Fruit fly (Drosophila melanogaster) whole organism, embryonic: ENCODE results near the gene CG6938.
A peak's percentile ranks its signal among the peaks of the same experiment; 100 is the strongest.

ENCODE experiments used
- Antp ChIP-seq: fragments of 200-800 bp; sonication (Bioruptor generic); optimal IDR thresholded peaks from 3 replicates; lab custom pipeline; 2016; ENCODE audit warnings: missing biosample characterization, missing genetic modification characterization
- Atf3 ChIP-seq: fragments of 200-800 bp; sonication (Bioruptor generic); optimal IDR thresholded peaks from 3 replicates; lab custom pipeline; 2016; ENCODE audit warnings: missing biosample characterization, missing genetic modification characterization
- Awh ChIP-seq: fragments of 200-800 bp; sonication (Bioruptor generic); IDR thresholded peaks from 2 replicates; pipeline ENCODE4, ENCODE4 v1.3.6; 2022; ENCODE audit warnings: missing biosample characterization, missing genetic modification characterization
- Bteb2 ChIP-seq: fragments of 200-800 bp; sonication (Bioruptor generic); optimal IDR thresholded peaks from 2 replicates; lab custom pipeline; 2016; ENCODE audit warnings: missing biosample characterization, missing genetic modification characterization
- CG10267 ChIP-seq: fragments of 200-800 bp; sonication (Bioruptor generic); optimal IDR thresholded peaks from 2 replicates; lab custom pipeline; 2018; ENCODE audit warnings: missing biosample characterization, mild to moderate bottlenecking, missing genetic modification characterization, moderate library complexity
- CG10321 ChIP-seq: fragments of 200-800 bp; sonication (Bioruptor generic); IDR thresholded peaks from 2 replicates; pipeline ENCODE4 v1.3.6; 2022; ENCODE audit warnings: missing biosample characterization, missing genetic modification characterization
- CG10462 ChIP-seq: fragments of 200-800 bp; sonication (Bioruptor generic); optimal IDR thresholded peaks from 2 replicates; lab custom pipeline; 2016; ENCODE audit warnings: missing biosample characterization, missing genetic modification characterization
- CG10979 ChIP-seq: fragments of 200-800 bp; sonication (Bioruptor generic); optimal IDR thresholded peaks from 2 replicates; lab custom pipeline; 2018; ENCODE audit warnings: missing biosample characterization, mild to moderate bottlenecking, missing genetic modification characterization, moderate library complexity
- CG12104 ChIP-seq: fragments of 200-800 bp; sonication (Bioruptor generic); optimal IDR thresholded peaks from 3 replicates; lab custom pipeline; 2016; ENCODE audit warnings: missing biosample characterization, missing genetic modification characterization
- CG12769 ChIP-seq: fragments of 200-800 bp; sonication (Bioruptor generic); optimal IDR thresholded peaks from 2 replicates; lab custom pipeline; 2019; ENCODE audit warnings: missing biosample characterization, mild to moderate bottlenecking, missing genetic modification characterization, moderate library complexity
- CG12942 ChIP-seq: fragments of 200-800 bp; sonication (Bioruptor generic); optimal IDR thresholded peaks from 3 replicates; lab custom pipeline; 2016; ENCODE audit warnings: missing biosample characterization, missing genetic modification characterization
- CG15479 ChIP-seq: fragments of 200-800 bp; sonication (Bioruptor generic); optimal IDR thresholded peaks from 3 replicates; lab custom pipeline; 2019; ENCODE audit warnings: missing biosample characterization, mild to moderate bottlenecking, missing genetic modification characterization, moderate library complexity
- CG1602 ChIP-seq: fragments of 200-800 bp; sonication (Bioruptor generic); optimal IDR thresholded peaks from 3 replicates; lab custom pipeline; 2016; ENCODE audit warnings: missing biosample characterization, missing genetic modification characterization
- CG17568 ChIP-seq: fragments of 200-800 bp; sonication (Bioruptor generic); optimal IDR thresholded peaks from 2 replicates; lab custom pipeline; 2018; ENCODE audit warnings: missing biosample characterization, mild to moderate bottlenecking, missing genetic modification characterization, moderate library complexity
- CG17912 ChIP-seq: fragments of 200-800 bp; sonication (Bioruptor generic); optimal IDR thresholded peaks from 2 replicates; lab custom pipeline; 2018; ENCODE audit warnings: missing biosample characterization, mild to moderate bottlenecking, missing genetic modification characterization
- CG18599 ChIP-seq: fragments of 200-800 bp; sonication (Bioruptor generic); optimal IDR thresholded peaks from 3 replicates; lab custom pipeline; 2017; ENCODE audit warnings: missing biosample characterization, missing genetic modification characterization, mild to moderate bottlenecking, moderate library complexity, missing genetic modification reagents
- CG31441 ChIP-seq: fragments of 200-800 bp; sonication (Bioruptor generic); IDR thresholded peaks from 2 replicates; pipeline ENCODE4 v1.3.6; 2022; ENCODE audit warnings: missing biosample characterization, missing genetic modification characterization
- CG3407 ChIP-seq: fragments of 200-800 bp; sonication (Bioruptor generic); optimal IDR thresholded peaks from 2 replicates; lab custom pipeline; 2018; ENCODE audit warnings: missing biosample characterization, mild to moderate bottlenecking, missing genetic modification characterization
- CG5953 ChIP-seq: fragments of 200-800 bp; sonication (Bioruptor generic); IDR thresholded peaks from 2 replicates; pipeline ENCODE4 v1.3.6; 2022; ENCODE audit warnings: missing biosample characterization, missing genetic modification characterization
- CG8765 ChIP-seq: fragments of 200-800 bp; sonication (Bioruptor generic); IDR thresholded peaks from 2 replicates; pipeline ENCODE4 v1.3.6; 2022; ENCODE audit warnings: missing biosample characterization, missing genetic modification characterization
- CG9727 ChIP-seq: fragments of 200-800 bp; sonication (Bioruptor generic); optimal IDR thresholded peaks from 3 replicates; lab custom pipeline; 2017; ENCODE audit warnings: missing biosample characterization, mild to moderate bottlenecking, missing genetic modification characterization
- CkIIα-i1 ChIP-seq: fragments of 200-800 bp; sonication (Bioruptor generic); IDR thresholded peaks from 2 replicates; pipeline ENCODE4 v1.3.6; 2022; ENCODE audit warnings: missing biosample characterization, missing genetic modification characterization
- CrebB ChIP-seq: fragments of 200-800 bp; sonication (Bioruptor generic); optimal IDR thresholded peaks from 3 replicates; lab custom pipeline; 2018; ENCODE audit warnings: missing biosample characterization, mild to moderate bottlenecking, missing genetic modification characterization
- D19B ChIP-seq: fragments of 200-800 bp; sonication (Bioruptor generic); optimal IDR thresholded peaks from 2 replicates; lab custom pipeline; 2017; ENCODE audit warnings: missing biosample characterization, mild to moderate bottlenecking, missing genetic modification characterization
- Dek ChIP-seq: fragments of 200-800 bp; sonication (Bioruptor generic); optimal IDR thresholded peaks from 3 replicates; lab custom pipeline; 2019; ENCODE audit warnings: missing biosample characterization, mild to moderate bottlenecking, missing genetic modification characterization, moderate library complexity
- Dll ChIP-seq: fragments of 200-800 bp; sonication (Bioruptor generic); IDR thresholded peaks from 4 replicates; pipeline ENCODE4 v1.3.6; 2022; ENCODE audit warnings: missing biosample characterization, missing genetic modification characterization; ENCODE audit not compliant: partially characterized antibody
- Hmr ChIP-seq: fragments of 200-800 bp; sonication (Bioruptor generic); optimal IDR thresholded peaks from 3 replicates; lab custom pipeline; 2017; ENCODE audit warnings: mild to moderate bottlenecking, missing biosample characterization, missing genetic modification reagents, missing genetic modification characterization
- NC2α ChIP-seq: fragments of 200-800 bp; sonication (Bioruptor generic); optimal IDR thresholded peaks from 2 replicates; lab custom pipeline; 2016; ENCODE audit warnings: missing biosample characterization, missing genetic modification characterization
- NFAT ChIP-seq: fragments of 200-800 bp; sonication (Bioruptor generic); IDR thresholded peaks from 2 replicates; pipeline ENCODE4 v1.3.6; 2022; ENCODE audit warnings: missing biosample characterization, missing genetic modification characterization
- PHDP ChIP-seq: fragments of 200-800 bp; sonication (Bioruptor generic); optimal IDR thresholded peaks from 3 replicates; lab custom pipeline; 2018; ENCODE audit warnings: missing biosample characterization, mild to moderate bottlenecking, missing genetic modification characterization, moderate library complexity
- ara ChIP-seq: fragments of 200-800 bp; sonication (Bioruptor generic); IDR thresholded peaks from 2 replicates; pipeline ENCODE4 v1.3.6; 2022; ENCODE audit warnings: missing biosample characterization, missing genetic modification characterization
- bcd ChIP-seq: fragments of 200-800 bp; sonication (Bioruptor generic); optimal IDR thresholded peaks from 2 replicates; lab custom pipeline; 2017; ENCODE audit warnings: missing biosample characterization, mild to moderate bottlenecking, missing genetic modification characterization
- btn ChIP-seq: fragments of 200-800 bp; sonication (Bioruptor generic); optimal IDR thresholded peaks from 2 replicates; lab custom pipeline; 2016; ENCODE audit warnings: missing biosample characterization, missing genetic modification characterization
- cad ChIP-seq: fragments of >200 bp; optimal IDR thresholded peaks from 2 replicates; lab custom pipeline; 2017; ENCODE audit warnings: missing biosample characterization, missing genetic modification characterization
- cato ChIP-seq: fragments of 200-800 bp; sonication (Bioruptor generic); optimal IDR thresholded peaks from 2 replicates; lab custom pipeline; 2016; ENCODE audit warnings: missing biosample characterization, missing genetic modification characterization, borderline replicate concordance
- cg ChIP-seq: fragments of 200-800 bp; sonication (Bioruptor generic); optimal IDR thresholded peaks from 3 replicates; lab custom pipeline; 2019; ENCODE audit warnings: missing biosample characterization, mild to moderate bottlenecking, missing genetic modification characterization, moderate library complexity
- fd96Cb ChIP-seq: fragments of 200-800 bp; sonication (Bioruptor generic); optimal IDR thresholded peaks from 2 replicates; lab custom pipeline; 2018; ENCODE audit warnings: missing biosample characterization, mild to moderate bottlenecking, missing genetic modification characterization, moderate library complexity
- grau ChIP-seq: fragments of 200-800 bp; optimal IDR thresholded peaks from 3 replicates; lab custom pipeline; 2019; ENCODE audit warnings: missing biosample characterization, mild to moderate bottlenecking, missing genetic modification characterization, moderate library complexity
- insv ChIP-seq, 2 experiments: fragments of 200-800 bp; sonication (Bioruptor generic); optimal IDR thresholded peaks; 3 replicates each; lab custom pipeline; 2016 to 2018; ENCODE audit warnings: missing biosample characterization in 2 of 2, missing genetic modification characterization in 2 of 2
- nau ChIP-seq: fragments of 200-800 bp; sonication (Bioruptor generic); optimal IDR thresholded peaks from 3 replicates; lab custom pipeline; 2017; ENCODE audit warnings: missing biosample characterization, mild to moderate bottlenecking, missing genetic modification characterization, missing genetic modification reagents
- pb ChIP-seq: fragments of 200-800 bp; sonication (Bioruptor generic); optimal IDR thresholded peaks from 3 replicates; lab custom pipeline; 2016; ENCODE audit warnings: missing biosample characterization, missing genetic modification characterization
- salm ChIP-seq: fragments of 200-800 bp; sonication (Bioruptor generic); optimal IDR thresholded peaks from 2 replicates; lab custom pipeline; 2018; ENCODE audit warnings: missing biosample characterization, mild to moderate bottlenecking, missing genetic modification characterization
- sens ChIP-seq: fragments of 200-800 bp; sonication (Bioruptor generic); peaks from one replicate; lab custom pipeline; 2016; ENCODE audit warnings: missing biosample characterization, missing genetic modification characterization
- slbo ChIP-seq: fragments of 200-800 bp; sonication (Bioruptor generic); IDR thresholded peaks from 2 replicates; pipeline ENCODE4 v1.3.6; 2022; ENCODE audit warnings: missing biosample characterization, missing genetic modification characterization
- tin ChIP-seq: fragments of 200-800 bp; sonication (Bioruptor generic); optimal IDR thresholded peaks from 3 replicates; lab custom pipeline; 2016; ENCODE audit warnings: missing biosample characterization, missing genetic modification characterization
- toy ChIP-seq: fragments of 200-800 bp; sonication (Bioruptor generic); IDR thresholded peaks from 2 replicates; pipeline ENCODE4 v1.3.6; 2022; ENCODE audit warnings: missing biosample characterization, missing genetic modification characterization
- trh ChIP-seq: fragments of 200-800 bp; sonication (Bioruptor generic); optimal IDR thresholded peaks from 2 replicates; lab custom pipeline; 2016; ENCODE audit warnings: missing biosample characterization, missing genetic modification characterization
- zen2 ChIP-seq: fragments of 200-800 bp; sonication (Bioruptor generic); IDR thresholded peaks from 3 replicates; pipeline ENCODE4 v1.3.6; 2022; ENCODE audit warnings: missing biosample characterization, missing genetic modification characterization; ENCODE audit not compliant: partially characterized antibody

CG6938 gene

dm6 chr3L:12002321-12003248, 17.9 kb downstream of the CG6938 start, which contains the start of the genes Pop2 and CG6928 (continued):
- TF ChIP-seq CG12942 (GFP tag; lab: Kevin White, UChicago) (peak; percentile 79), CG17568 (GFP tag; lab: Kevin White, UChicago) (peak; percentile 39), sens (GFP tag; lab: Kevin White, UChicago) (peak; percentile 96), trh (GFP tag; lab: Kevin White, UChicago) (peak; percentile 55), CG15479 (GFP tag; lab: Kevin White, UChicago) (no peak), CG12104 (GFP tag; lab: Kevin White, UChicago) (peak; percentile 49), ara (GFP tag; lab: Robert Waterston, UW) (peak; percentile 54; the same call in 1 of the 2 replicates), slbo (GFP tag; lab: Robert Waterston, UW) (peak; percentile 88), CG31441 (GFP tag; lab: Robert Waterston, UW) (no peak; the same call in 1 of the 2 replicates), Awh (GFP tag; lab: Robert Waterston, UW) (no peak), CG12769 (tag; lab: Kevin White, UChicago) (no peak), PHDP (tag; lab: Kevin White, UChicago) (peak; percentile 57), cg (GFP tag; lab: Kevin White, UChicago) (peak; percentile 88), fd96Cb (tag; lab: Kevin White, UChicago) (peak; percentile 52), CG8765 (peak; percentile 48; the same call in 1 of the 2 replicates), salm (no peak), NC2α (peak; percentile 25), zen2 (GFP tag; lab: Robert Waterston, UW) (peak; percentile 67; the same call in 1 of the 3 replicates), D19B (GFP tag; lab: Kevin White, UChicago) (peak; percentile 19), CG10462 (GFP tag; lab: Kevin White, UChicago) (peak; percentile 13), cad (GFP tag; lab: Kevin White, UChicago) (no peak), CG5953 (GFP tag; lab: Robert Waterston, UW) (no peak), bcd (GFP tag; lab: Kevin White, UChicago) (peak; percentile 72), CkIIα-i1 (GFP tag; lab: Robert Waterston, UW) (no peak), Hmr (GFP tag; lab: Kevin White, UChicago) (peak; percentile 79), NFAT (GFP tag; lab: Robert Waterston, UW) (peak; percentile 82; the same call in 1 of the 2 replicates), CG1602 (peak; percentile 81), Dek (tag; lab: Kevin White, UChicago) (peak; percentile 74), CG3407 (GFP tag; lab: Kevin White, UChicago) (peak; percentile 54), Dll (peak; percentile 95), CG9727 (peak; percentile 72), tin (peak; percentile 77), CrebB (peak; percentile 40), grau (tag; lab: Kevin White, UChicago) (peak; percentile 64), toy (GFP tag; lab: Robert Waterston, UW) (no peak), CG17912 (no peak), Bteb2 (GFP tag; lab: Kevin White, UChicago) (peak; percentile 83), insv (GFP tag; optimal IDR thresholded peaks at IDR 0.05; lab: Kevin White, UChicago) (peak in 1 of 2 experiments; percentile 53), CG10979 (tag; lab: Kevin White, UChicago) (peak; percentile 51), CG10267 (peak; percentile 98), btn (peak; percentile 44), cato (peak; percentile 31), Atf3 (GFP tag; lab: Kevin White, UChicago) (peak; percentile 48), CG10321 (GFP tag; lab: Robert Waterston, UW) (no peak), Antp (GFP tag; lab: Kevin White, UChicago) (peak; percentile 86), pb (GFP tag; lab: Kevin White, UChicago) (peak; percentile 25), nau (GFP tag; lab: Kevin White, UChicago) (no peak), CG18599 (GFP tag; lab: Kevin White, UChicago) (peak; percentile 39)
